Worm (Caenorhabditis elegans): ENCODE measurements around the gene mig-15.

- TF ChIP-seq mls-2 (tag; optimal IDR thresholded peaks at IDR 0.05) (no peak), ces-1 (GFP tag; optimal IDR thresholded peaks at IDR 0.05) (no peak), drap-1 (GFP tag; optimal IDR thresholded peaks at IDR 0.05) (no peak), elt-1 (tag; optimal IDR thresholded peaks at IDR 0.05; ENCODE audit: borderline replicate concordance, insufficient read depth) (no peak), lin-32 (GFP tag; optimal IDR thresholded peaks at IDR 0.05) (no peak), bed-3 (GFP tag; optimal IDR thresholded peaks at IDR 0.05) (no peak), nhr-237 (tag; optimal IDR thresholded peaks at IDR 0.05) (no peak), mab-5 (tag; optimal IDR thresholded peaks at IDR 0.05) (no peak), unc-39 (tag; optimal IDR thresholded peaks at IDR 0.05) (no peak), nhr-12 (tag; optimal IDR thresholded peaks at IDR 0.05) (no peak), blmp-1 (tag; optimal IDR thresholded peaks at IDR 0.05) (no peak)
Observed at ce11 chrX:10406850-10407249, 21.6 kb downstream of the mig-15 start, which contains the start of gene ZC504.1.
